Fruit fly (Drosophila melanogaster) whole organism, embryonic: Measurements from ENCODE around the gene CG12992.

Experiments
- Aef1 ChIP-seq: fragments of 200-800 bp; sonication (Bioruptor generic); IDR thresholded peaks from 3 replicates; pipeline ENCODE4 v1.3.6; 2022; ENCODE audit warnings: missing biosample characterization, missing genetic modification characterization
- Atf3 ChIP-seq: fragments of 200-800 bp; sonication (Bioruptor generic); optimal IDR thresholded peaks from 3 replicates; lab custom pipeline; 2016; ENCODE audit warnings: missing biosample characterization, missing genetic modification characterization
- CG11504 ChIP-seq: fragments of 200-800 bp; sonication (Bioruptor generic); optimal IDR thresholded peaks from 3 replicates; lab custom pipeline; 2019; ENCODE audit warnings: missing biosample characterization, mild to moderate bottlenecking, missing genetic modification characterization, moderate library complexity
- CG13624 ChIP-seq: fragments of 200-800 bp; sonication (Bioruptor generic); optimal IDR thresholded peaks from 2 replicates; lab custom pipeline; 2016; ENCODE audit warnings: missing biosample characterization, missing genetic modification characterization
- CG15011 ChIP-seq: fragments of 200-800 bp; sonication (Bioruptor generic); optimal IDR thresholded peaks from 3 replicates; lab custom pipeline; 2018; ENCODE audit warnings: missing biosample characterization, mild to moderate bottlenecking, missing genetic modification characterization
- CG1647 ChIP-seq: fragments of 200-800 bp; sonication (Bioruptor generic); optimal IDR thresholded peaks from 3 replicates; lab custom pipeline; 2016; ENCODE audit warnings: missing biosample characterization, missing genetic modification characterization
- CG16863 ChIP-seq: fragments of 200-800 bp; sonication (Bioruptor generic); optimal IDR thresholded peaks from 3 replicates; lab custom pipeline; 2016; ENCODE audit warnings: missing biosample characterization, missing genetic modification characterization
- CG17361 ChIP-seq: fragments of 200-800 bp; sonication (Bioruptor generic); IDR thresholded peaks from 3 replicates; pipeline ENCODE4 v1.3.6; 2022; ENCODE audit warnings: missing biosample characterization, missing genetic modification characterization
- CG18476 ChIP-seq: fragments of 200-800 bp; sonication (Bioruptor generic); optimal IDR thresholded peaks from 2 replicates; lab custom pipeline; 2016; ENCODE audit warnings: missing biosample characterization, mild to moderate bottlenecking, missing genetic modification characterization
- CG2116 ChIP-seq: fragments of 200-800 bp; sonication (Bioruptor generic); optimal IDR thresholded peaks from 3 replicates; lab custom pipeline; 2018; ENCODE audit warnings: missing biosample characterization, mild to moderate bottlenecking, missing genetic modification characterization
- CG30020 ChIP-seq: fragments of 200-800 bp; optimal IDR thresholded peaks from 2 replicates; lab custom pipeline; 2019; ENCODE audit warnings: missing biosample characterization, mild to moderate bottlenecking, missing genetic modification characterization, moderate library complexity
- CG31224 ChIP-seq: fragments of 200-800 bp; sonication (Bioruptor generic); IDR thresholded peaks from 2 replicates; pipeline ENCODE4 v1.3.6; 2022; ENCODE audit warnings: missing biosample characterization, missing genetic modification characterization
- CG31388 ChIP-seq: fragments of 200-800 bp; sonication (Bioruptor generic); optimal IDR thresholded peaks from 2 replicates; lab custom pipeline; 2016; ENCODE audit warnings: missing biosample characterization, missing genetic modification characterization
- CG3281 ChIP-seq: fragments of 200-800 bp; sonication (Bioruptor generic); optimal IDR thresholded peaks from 3 replicates; lab custom pipeline; 2017; ENCODE audit warnings: missing biosample characterization, mild to moderate bottlenecking, missing genetic modification characterization
- CG43689 ChIP-seq: fragments of 200-800 bp; sonication (Bioruptor generic); IDR thresholded peaks from 2 replicates; pipeline ENCODE4 v1.3.6; 2022; ENCODE audit warnings: missing biosample characterization, missing genetic modification characterization
- CG4424 ChIP-seq: fragments of 200-800 bp; sonication (Bioruptor generic); optimal IDR thresholded peaks from 3 replicates; lab custom pipeline; 2016; ENCODE audit warnings: missing biosample characterization, missing genetic modification characterization
- CG6791 ChIP-seq: fragments of 200-800 bp; sonication (Bioruptor generic); IDR thresholded peaks from 3 replicates; pipeline ENCODE4 v1.3.6; 2022; ENCODE audit warnings: missing biosample characterization, missing genetic modification characterization; ENCODE audit not compliant: partially characterized antibody
- CG7987 ChIP-seq: fragments of 200-800 bp; sonication (Bioruptor generic); optimal IDR thresholded peaks from 2 replicates; lab custom pipeline; 2018; ENCODE audit warnings: missing biosample characterization, mild to moderate bottlenecking, missing genetic modification characterization, moderate library complexity
- CG9437 ChIP-seq: fragments of 200-800 bp; sonication (Bioruptor generic); optimal IDR thresholded peaks from 2 replicates; lab custom pipeline; 2018; ENCODE audit warnings: missing biosample characterization, mild to moderate bottlenecking, missing genetic modification characterization
- Dip2 ChIP-seq: fragments of 200-800 bp; sonication (Bioruptor generic); IDR thresholded peaks from 2 replicates; pipeline ENCODE4 v1.3.6; 2022; ENCODE audit warnings: missing biosample characterization, missing genetic modification characterization
- Dref ChIP-seq: fragments of 200-800 bp; sonication (Bioruptor generic); IDR thresholded peaks from 2 replicates; pipeline ENCODE4 v1.3.6; 2022; ENCODE audit warnings: missing biosample characterization, missing genetic modification characterization
- Elba2 ChIP-seq: fragments of 200-800 bp; sonication (Bioruptor generic); optimal IDR thresholded peaks from 3 replicates; lab custom pipeline; 2016; ENCODE audit warnings: missing biosample characterization, missing genetic modification characterization
- Hey ChIP-seq: fragments of 200-800 bp; sonication (Bioruptor generic); optimal IDR thresholded peaks from 3 replicates; lab custom pipeline; 2018; ENCODE audit warnings: missing biosample characterization, mild to moderate bottlenecking, missing genetic modification characterization
- Lhr ChIP-seq: fragments of 200-800 bp; sonication (Bioruptor generic); optimal IDR thresholded peaks from 3 replicates; lab custom pipeline; 2017; ENCODE audit warnings: mild to moderate bottlenecking, missing biosample characterization, missing genetic modification reagents, missing genetic modification characterization
- Med ChIP-seq: fragments of 200-800 bp; sonication (Bioruptor generic); peaks from one replicate; lab custom pipeline; 2016; ENCODE audit warnings: missing biosample characterization, missing genetic modification characterization, mild to moderate bottlenecking, inconsistent platforms, moderate library complexity
- NC2β ChIP-seq: fragments of 200-800 bp; sonication (Bioruptor generic); optimal IDR thresholded peaks from 2 replicates; lab custom pipeline; 2016; ENCODE audit warnings: missing biosample characterization, missing genetic modification characterization
- Xrp1 ChIP-seq: fragments of 200-800 bp; sonication (Bioruptor generic); IDR thresholded peaks from 2 replicates; pipeline ENCODE4 v1.3.6; 2022; ENCODE audit warnings: missing biosample characterization, missing genetic modification characterization
- ab ChIP-seq: fragments of 200-800 bp; sonication (Bioruptor generic); optimal IDR thresholded peaks from 2 replicates; lab custom pipeline; 2016; ENCODE audit warnings: missing biosample characterization, missing genetic modification characterization
- bsh ChIP-seq, 2 experiments: fragments of 200-800 bp; sonication (Bioruptor generic); optimal IDR thresholded peaks; 2 replicates each; lab custom pipeline; 2017 to 2018; ENCODE audit warnings: mild to moderate bottlenecking in 2 of 2, missing biosample characterization in 2 of 2, missing genetic modification characterization in 2 of 2, moderate library complexity in 1 of 2
- cas ChIP-seq: fragments of 200-800 bp; sonication (Bioruptor generic); IDR thresholded peaks from 2 replicates; pipeline ENCODE4 v1.3.6; 2022; ENCODE audit warnings: missing biosample characterization, missing genetic modification characterization
- ci ChIP-seq: fragments of 200-800 bp; sonication (Bioruptor generic); IDR thresholded peaks from 3 replicates; pipeline ENCODE4 v1.3.6; 2022; ENCODE audit warnings: missing biosample characterization, missing genetic modification characterization
- corto ChIP-seq: fragments of 200-800 bp; sonication (Bioruptor generic); optimal IDR thresholded peaks from 2 replicates; lab custom pipeline; 2016; ENCODE audit warnings: missing biosample characterization, mild to moderate bottlenecking, missing genetic modification characterization, moderate library complexity
- emc ChIP-seq: fragments of 200-800 bp; sonication (Bioruptor generic); optimal IDR thresholded peaks from 2 replicates; lab custom pipeline; 2016; ENCODE audit warnings: missing biosample characterization, missing genetic modification characterization
- ems ChIP-seq: fragments of 200-800 bp; sonication (Bioruptor generic); optimal IDR thresholded peaks from 3 replicates; lab custom pipeline; 2016; ENCODE audit warnings: missing biosample characterization, missing genetic modification characterization
- fd3F ChIP-seq: fragments of 200-800 bp; sonication (Bioruptor generic); optimal IDR thresholded peaks from 2 replicates; lab custom pipeline; 2018; ENCODE audit warnings: missing biosample characterization, mild to moderate bottlenecking, missing genetic modification characterization, moderate library complexity
- gt ChIP-seq: fragments of 200-800 bp; sonication (Bioruptor generic); IDR thresholded peaks from 2 replicates; pipeline ENCODE4 v1.3.6; 2022; ENCODE audit warnings: missing biosample characterization, missing genetic modification characterization
- hkb ChIP-seq, 2 experiments: fragments of 200-800 bp in 1 of 2; fragments of >200 bp in 1 of 2; sonication (Bioruptor generic) in 1 of 2; IDR thresholded peaks in 1 of 2; optimal IDR thresholded peaks in 1 of 2; 2 replicates each; pipeline versions ENCODE4 v1.3.6 to Lab custom; 2017 to 2022; ENCODE audit warnings: missing biosample characterization in 1 of 2, missing genetic modification characterization in 1 of 2
- nmo ChIP-seq: fragments of 200-800 bp; sonication (Bioruptor generic); optimal IDR thresholded peaks from 2 replicates; lab custom pipeline; 2018; ENCODE audit warnings: missing biosample characterization, mild to moderate bottlenecking, missing genetic modification characterization, moderate library complexity
- prd ChIP-seq, 3 experiments: fragments of >200 bp in 2 of 3; fragments of 200-800 bp in 1 of 3; sonication (Bioruptor generic) in 1 of 3; optimal IDR thresholded peaks in 2 of 3; IDR thresholded peaks in 1 of 3; 2 replicates in 2 of 3; 3 replicates in 1 of 3; pipeline versions ENCODE4 v1.3.6 to Lab custom; 2017 to 2022; ENCODE audit warnings: missing biosample characterization in 1 of 3, missing genetic modification characterization in 1 of 3
- slou ChIP-seq: fragments of 200-800 bp; sonication (Bioruptor generic); optimal IDR thresholded peaks from 3 replicates; lab custom pipeline; 2016; ENCODE audit warnings: missing biosample characterization, missing genetic modification characterization
- sob ChIP-seq: fragments of 200-800 bp; sonication (Bioruptor generic); IDR thresholded peaks from 2 replicates; pipeline ENCODE4 v1.3.6; 2022; ENCODE audit warnings: missing biosample characterization, missing genetic modification characterization
- ttk ChIP-seq: fragments of 200-800 bp; sonication (Bioruptor generic); IDR thresholded peaks from 2 replicates; pipeline ENCODE4 v2.1.2; 2022; ENCODE audit warnings: missing biosample characterization, missing genetic modification characterization
- zfh1 ChIP-seq: fragments of 200-800 bp; sonication (Bioruptor generic); IDR thresholded peaks from 3 replicates; pipeline ENCODE4 v1.3.6; 2022; ENCODE audit warnings: missing biosample characterization, missing genetic modification characterization

CG12992 gene

DNA sequence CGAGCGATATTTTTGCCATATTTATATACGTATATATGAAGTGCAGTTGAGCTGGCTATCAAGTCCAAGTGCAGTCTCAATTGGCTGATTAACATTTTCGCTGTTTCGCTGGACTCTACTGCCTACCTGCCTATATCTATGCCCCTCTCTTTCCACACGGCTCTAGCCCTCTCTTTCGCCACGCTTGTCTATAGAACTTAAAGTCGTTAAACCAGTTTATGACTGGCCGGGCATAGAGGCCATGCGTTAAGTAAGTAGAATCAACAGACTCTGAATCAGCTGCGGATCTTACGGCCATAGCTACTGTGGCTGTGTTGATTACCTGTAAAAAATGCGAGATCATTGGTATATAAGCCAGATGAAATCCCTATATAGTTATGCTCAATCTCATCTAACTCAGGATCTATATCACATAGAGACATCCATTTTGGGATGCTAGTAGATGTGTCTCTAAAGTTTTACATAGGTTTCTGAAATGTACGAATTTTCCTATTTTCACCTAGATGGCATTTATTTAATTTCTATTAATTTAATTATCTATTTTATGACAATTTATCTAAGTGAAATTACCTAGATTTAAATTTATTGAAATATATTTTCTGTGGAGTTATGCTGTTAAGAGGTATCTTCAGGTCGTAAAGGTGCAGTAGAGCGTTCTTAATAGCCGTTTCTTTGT, 6.9 kb upstream of the CG12992 start (continued):
- TF ChIP-seq Aef1 (GFP tag; lab: Robert Waterston, UW): no peak
- TF ChIP-seq sob: no peak
- TF ChIP-seq Dip2 (GFP tag; lab: Robert Waterston, UW): no peak
- no peak for TF ChIP-seq CG1647 (GFP tag; lab: Kevin White, UChicago)
- no peak for TF ChIP-seq ttk (GFP tag; lab: Robert Waterston, UW)
- TF ChIP-seq CG31388 (GFP tag; lab: Kevin White, UChicago): no peak
- no peak for TF ChIP-seq zfh1 (GFP tag; lab: Robert Waterston, UW)
- TF ChIP-seq bsh (GFP tag; optimal IDR thresholded peaks at IDR 0.05; lab: Kevin White, UChicago): peak in 1 of 2 experiments; percentile 51
- TF ChIP-seq Atf3 (GFP tag; lab: Kevin White, UChicago): no peak
- no peak for TF ChIP-seq slou (GFP tag; lab: Kevin White, UChicago)
- no peak for TF ChIP-seq prd (optimal IDR thresholded peaks at IDR 0.05; lab: Kevin White, UChicago)
- TF ChIP-seq prd (GFP tag; IDR thresholded peaks at IDR 0.05; lab: Robert Waterston, UW): peak; percentile 53; the same call in 1 of the 3 replicates
- TF ChIP-seq ab (GFP tag; lab: Kevin White, UChicago): no peak
- TF ChIP-seq Lhr (GFP tag; lab: Kevin White, UChicago): no peak
- no peak for TF ChIP-seq Med
- TF ChIP-seq emc: no peak
- peak; percentile 39 for TF ChIP-seq CG11504
- TF ChIP-seq NC2β (GFP tag; lab: Kevin White, UChicago): no peak
- peak; percentile 17 for TF ChIP-seq CG9437 (GFP tag; lab: Kevin White, UChicago)
- TF ChIP-seq CG15011 (GFP tag; lab: Kevin White, UChicago): no peak
- TF ChIP-seq CG13624 (GFP tag; lab: Kevin White, UChicago): no peak
- no peak for TF ChIP-seq CG7987 (GFP tag; lab: Kevin White, UChicago)
- TF ChIP-seq nmo (GFP tag; lab: Kevin White, UChicago): peak; percentile 51
- no peak for TF ChIP-seq corto (GFP tag; lab: Kevin White, UChicago)
- no peak for TF ChIP-seq cas (GFP tag; lab: Robert Waterston, UW)
- no peak for TF ChIP-seq CG18476 (GFP tag; lab: Kevin White, UChicago)
- TF ChIP-seq CG16863 (GFP tag; lab: Kevin White, UChicago): no peak
- TF ChIP-seq CG2116 (GFP tag; lab: Kevin White, UChicago): no peak
- no peak for TF ChIP-seq CG3281 (GFP tag; lab: Kevin White, UChicago)
- no peak for TF ChIP-seq fd3F
- TF ChIP-seq Hey (tag; lab: Kevin White, UChicago): no peak
- no peak for TF ChIP-seq ems (GFP tag; lab: Kevin White, UChicago)
- no peak for TF ChIP-seq CG6791 (GFP tag; lab: Robert Waterston, UW)
- TF ChIP-seq Dref (GFP tag; lab: Robert Waterston, UW): no peak
- TF ChIP-seq hkb (optimal IDR thresholded peaks at IDR 0.05; lab: Kevin White, UChicago): no peak
- TF ChIP-seq hkb (GFP tag; IDR thresholded peaks at IDR 0.05; lab: Robert Waterston, UW): no peak
- no peak for TF ChIP-seq CG30020 (tag; lab: Kevin White, UChicago)
- TF ChIP-seq CG17361 (GFP tag; lab: Robert Waterston, UW): peak; percentile 70; the same call in 2 of the 3 replicates
- TF ChIP-seq CG31224: no peak
- TF ChIP-seq CG43689 (GFP tag; lab: Robert Waterston, UW): no peak
- no peak for TF ChIP-seq gt (GFP tag; lab: Robert Waterston, UW)
- TF ChIP-seq Xrp1 (GFP tag; lab: Robert Waterston, UW): peak; percentile 42; the same call in 1 of the 2 replicates
- TF ChIP-seq CG4424 (GFP tag; lab: Kevin White, UChicago): peak; percentile 28
- TF ChIP-seq ci (GFP tag; lab: Robert Waterston, UW): no peak
- TF ChIP-seq Elba2: no peak
